Worm (Caenorhabditis elegans) whole organism, L4/young adult: ENCODE results near the gene C33D9.6.
"Not testable (repeated sequence)": the region's sequence is repeated elsewhere in the genome, so short reads cannot be mapped to it uniquely, and the experiment has no call there.

Experiments
- W03F9.2 ChIP-seq: fragments of 150-350 bp; optimal IDR thresholded peaks from 2 replicates; lab custom pipeline; 2014; ENCODE audit warnings: missing biosample characterization, missing genetic modification characterization
- dao-5 ChIP-seq: sonication (generic microtip); optimal IDR thresholded peaks from 2 replicates; lab custom pipeline; 2016; ENCODE audit warnings: missing genotype, missing genetic modification characterization, moderate library complexity, missing compliant biosample characterization
- him-1 ChIP-seq: sonication (generic microtip); optimal IDR thresholded peaks from 2 replicates; lab custom pipeline; 2016; ENCODE audit warnings: missing genotype, missing genetic modification reagents, missing genetic modification characterization, missing compliant biosample characterization

The C33D9.6 gene

DNA sequence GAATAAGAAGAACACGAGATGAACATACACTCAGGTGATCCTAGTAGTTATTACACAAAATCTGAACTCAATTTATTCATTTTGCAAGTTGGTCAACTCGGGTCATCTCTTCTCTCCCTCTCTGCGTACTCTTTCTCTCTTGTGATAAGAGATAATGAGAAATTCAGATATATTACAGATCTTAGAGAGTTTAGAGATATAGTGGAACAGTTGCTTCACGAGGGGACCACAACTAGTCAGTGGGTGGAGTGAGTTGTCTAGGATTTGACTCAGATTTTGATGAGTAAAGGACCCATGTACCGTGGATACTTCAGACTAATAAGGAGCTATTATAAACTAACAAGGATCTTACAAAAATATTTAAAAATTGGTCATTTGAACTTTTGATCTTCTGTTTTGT lies 35.7 kb upstream of the C33D9.6 start, which contains the start of gene exc-5:
exc-5 (minus strand) TSS at position 57 of the 400 bp plus-strand sequence.
- TF ChIP-seq dao-5 (no peak), W03F9.2 (no peak), him-1 (tag; lab: Kevin White, UChicago) (no peak)

ce11 chrIV:8807327-8807726 lies 29.4 kb upstream of the C33D9.6 start:
- no peak for TF ChIP-seq dao-5
- TF ChIP-seq him-1 (tag; lab: Kevin White, UChicago) = no peak
- TF ChIP-seq W03F9.2 = no peak

- TF ChIP-seq W03F9.2 (no peak), him-1 (tag; lab: Kevin White, UChicago) (no peak), dao-5 (no peak)
These were observed 20.3 kb upstream of the C33D9.6 start, which contains the start of gene clec-182 for ce11 chrIV:8798255-8798654. clec-182 (minus strand) TSS chrIV:8798355.

ce11 chrIV:8796246-8796645 lies 18.3 kb upstream of the C33D9.6 start:
- TF ChIP-seq him-1 (tag; lab: Kevin White, UChicago) (peak; percentile 73), W03F9.2 (no peak)

- TF ChIP-seq W03F9.2 = peak; percentile 67
- TF ChIP-seq him-1 (tag; lab: Kevin White, UChicago) = peak; percentile 90
- TF ChIP-seq dao-5 = no peak
These were observed 17.1 kb upstream of the C33D9.6 start for ce11 chrIV:8794895-8795665.

- TF ChIP-seq dao-5 = no peak
- no peak for TF ChIP-seq him-1 (tag; lab: Kevin White, UChicago)
- peak; percentile 39 for TF ChIP-seq W03F9.2
These were observed 15.3 kb upstream of the C33D9.6 start for ce11 chrIV:8793223-8793622.

ce11 chrIV:8792808-8793207 lies 14.9 kb upstream of the C33D9.6 start, which contains the start of gene C33D9.3:
C33D9.3 (minus strand) TSS chrIV:8792908.
- TF ChIP-seq dao-5 (no peak), W03F9.2 (no peak), him-1 (tag; lab: Kevin White, UChicago) (no peak)

DNA sequence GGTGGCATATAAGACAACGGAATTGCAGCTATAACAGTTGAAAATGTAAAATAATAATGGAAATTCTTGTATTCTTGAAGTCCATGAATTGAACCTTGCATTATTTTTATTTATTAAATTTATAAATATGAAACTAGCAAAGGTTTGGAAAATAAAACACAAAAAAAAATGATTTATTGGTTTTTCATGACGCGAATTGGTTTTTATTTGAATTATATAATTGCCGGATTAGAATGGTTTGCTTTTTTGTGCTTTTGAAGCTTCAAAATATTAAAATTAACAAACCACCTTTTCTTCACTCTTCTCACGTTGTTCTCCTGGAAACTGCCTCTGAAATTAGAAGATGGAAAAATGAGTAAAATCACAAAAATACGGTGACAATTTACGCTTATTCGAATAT lies 12.2 kb upstream of the C33D9.6 start, which contains the start of gene sru-35:
sru-35 (minus strand) TSS at position 101 of the 400 bp plus-strand sequence.
- TF ChIP-seq him-1 (tag; lab: Kevin White, UChicago) (no peak), dao-5 (no peak), W03F9.2 (no peak)

ce11 chrIV:8788048-8788447 lies 10.1 kb upstream of the C33D9.6 start, which contains the start of gene C33D9.10:
C33D9.10 (minus strand) TSS chrIV:8788148.
- TF ChIP-seq him-1 (tag; lab: Kevin White, UChicago); dao-5; W03F9.2: not testable (repeated sequence)

- no peak for TF ChIP-seq W03F9.2
- TF ChIP-seq dao-5 = no peak
- no peak for TF ChIP-seq him-1 (tag; lab: Kevin White, UChicago)
These were observed 8.7 kb upstream of the C33D9.6 start, which contains the start of gene C33D9.8 for ce11 chrIV:8786654-8787053. C33D9.8 (minus strand) TSS chrIV:8786752.

ce11 chrIV:8784855-8785327 lies 6.9 kb upstream of the C33D9.6 start, which contains the start of gene C33D9.13:
C33D9.13 (minus strand) TSS chrIV:8785277.
- no peak for TF ChIP-seq dao-5
- no peak for TF ChIP-seq W03F9.2
- no peak for TF ChIP-seq him-1 (tag; lab: Kevin White, UChicago)

DNA sequence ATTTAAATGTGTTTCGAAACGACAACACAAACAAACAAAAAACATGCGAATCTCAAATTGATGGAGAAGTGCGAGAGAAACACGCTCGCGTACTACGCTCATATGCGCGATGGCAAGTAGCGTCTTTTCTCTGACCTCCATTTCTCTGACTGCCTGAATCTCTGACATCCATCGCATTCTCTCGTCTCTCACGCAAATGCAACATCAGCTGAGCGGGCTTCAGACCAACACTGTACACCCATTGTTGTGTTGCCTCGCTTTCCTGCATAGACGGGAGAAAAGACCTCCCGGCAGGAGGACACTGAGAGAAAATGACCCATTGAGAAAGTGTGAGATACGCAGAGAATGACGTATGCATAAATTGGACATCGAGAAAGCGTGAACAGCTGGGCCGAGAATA lies 4.2 kb upstream of the C33D9.6 start:
- TF ChIP-seq W03F9.2 (no peak), him-1 (tag; lab: Kevin White, UChicago) (no peak), dao-5 (no peak)

DNA sequence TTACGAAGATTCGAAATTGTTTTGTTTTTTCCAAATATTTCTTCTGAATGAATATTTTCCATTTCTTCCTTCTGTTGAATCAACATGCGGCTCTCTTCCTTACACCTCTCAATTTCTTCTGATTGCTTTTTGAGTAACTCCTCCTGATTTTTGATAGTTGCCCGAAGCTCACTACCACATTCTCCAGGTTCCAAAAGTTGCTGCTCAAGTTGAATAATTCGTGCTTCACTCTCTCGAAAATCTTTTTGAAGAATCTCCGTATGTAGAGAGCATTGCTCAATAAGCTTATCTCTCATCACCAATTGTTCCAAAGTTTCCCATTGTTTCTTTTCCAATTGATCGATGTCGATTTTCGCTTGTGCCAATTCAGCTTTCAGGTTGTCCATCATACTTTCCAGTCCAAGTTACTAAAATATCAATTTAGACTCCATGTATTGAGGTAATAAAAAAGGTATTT lies 5.1 kb downstream of the C33D9.6 start, which contains the start of gene F20C5.6:
F20C5.6 (minus strand) TSS at position 407 of the 457 bp plus-strand sequence.
- TF ChIP-seq him-1 (tag; lab: Kevin White, UChicago) (no peak), dao-5 (no peak), W03F9.2 (no peak)

DNA sequence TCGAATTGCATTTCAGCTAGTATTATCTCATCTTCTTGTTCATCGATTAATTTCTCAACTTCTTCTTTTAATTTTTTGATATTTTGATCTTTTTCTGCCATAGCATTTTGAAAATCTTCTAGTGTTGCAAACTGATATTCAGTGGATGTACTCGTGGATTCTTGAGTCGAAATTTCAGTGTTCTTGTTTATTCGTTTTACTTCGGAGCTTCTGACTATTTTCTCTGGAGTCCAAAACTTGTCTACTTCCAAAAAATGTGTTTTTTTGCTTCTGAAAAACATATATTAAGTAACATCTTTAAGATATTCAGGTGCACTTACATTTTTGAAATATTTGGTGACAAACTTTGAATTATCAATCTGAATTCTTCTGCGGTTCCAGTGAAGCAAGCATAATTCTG lies 8.4 kb downstream of the C33D9.6 start, which contains the start of gene F20C5.5:
F20C5.5 (minus strand) TSS at position 101 of the 400 bp plus-strand sequence.
- TF ChIP-seq him-1 (tag; lab: Kevin White, UChicago) (no peak), W03F9.2 (no peak), dao-5 (no peak)

DNA sequence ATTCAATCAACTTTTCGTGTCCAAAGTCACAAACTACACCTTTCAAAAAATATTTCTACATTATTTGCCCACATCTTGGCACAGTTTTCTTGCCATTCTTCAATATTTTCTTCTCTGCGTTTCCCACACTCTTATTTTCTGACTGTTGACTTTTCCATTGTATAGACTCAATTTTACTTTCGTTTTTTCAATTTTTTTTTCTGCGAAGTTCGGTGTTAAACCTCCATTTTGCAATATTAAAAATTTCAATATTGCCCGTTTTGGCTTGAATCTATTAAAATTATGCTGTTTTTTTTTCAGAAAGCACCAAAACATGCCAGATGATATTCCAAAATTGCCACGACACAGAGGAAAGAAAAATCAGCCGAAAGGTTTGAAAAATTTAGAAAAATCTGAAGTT lies 13.4 kb downstream of the C33D9.6 start, which contains the start of gene cdc-50.B:
cdc-50.B (plus strand) TSS at position 301 of the 400 bp plus-strand sequence.
- TF ChIP-seq dao-5 = no peak
- TF ChIP-seq him-1 (tag; lab: Kevin White, UChicago) = no peak
- TF ChIP-seq W03F9.2 = no peak
